Fruit fly (Drosophila melanogaster) whole organism, embryonic: ENCODE results near the gene Gdi.

Experiments
- Asciz ChIP-seq: fragments of 200-800 bp; sonication (Bioruptor generic); optimal IDR thresholded peaks from 2 replicates; lab custom pipeline; 2017; ENCODE audit warnings: missing biosample characterization, mild to moderate bottlenecking, missing genetic modification characterization, missing genetic modification reagents
- Bteb2 ChIP-seq: fragments of 200-800 bp; sonication (Bioruptor generic); optimal IDR thresholded peaks from 2 replicates; lab custom pipeline; 2016; ENCODE audit warnings: missing biosample characterization, missing genetic modification characterization
- C15 ChIP-seq: fragments of 200-800 bp; sonication (Bioruptor generic); IDR thresholded peaks from 3 replicates; pipeline ENCODE4 v1.3.6; 2022; ENCODE audit warnings: missing biosample characterization, missing genetic modification characterization
- CG12219 ChIP-seq: fragments of 200-800 bp; sonication (Bioruptor generic); optimal IDR thresholded peaks from 3 replicates; lab custom pipeline; 2018; ENCODE audit warnings: missing biosample characterization, mild to moderate bottlenecking, missing genetic modification characterization
- CG12391 ChIP-seq: fragments of 200-800 bp; sonication (Bioruptor generic); optimal IDR thresholded peaks from 3 replicates; lab custom pipeline; 2018; ENCODE audit warnings: missing biosample characterization, mild to moderate bottlenecking, missing genetic modification characterization, moderate library complexity
- CG12942 ChIP-seq: fragments of 200-800 bp; sonication (Bioruptor generic); optimal IDR thresholded peaks from 3 replicates; lab custom pipeline; 2016; ENCODE audit warnings: missing biosample characterization, missing genetic modification characterization
- CG13296 ChIP-seq: fragments of 200-800 bp; sonication (Bioruptor generic); optimal IDR thresholded peaks from 3 replicates; lab custom pipeline; 2018; ENCODE audit warnings: missing biosample characterization, mild to moderate bottlenecking, missing genetic modification characterization
- CG14050 ChIP-seq: fragments of 200-800 bp; sonication (Bioruptor generic); IDR thresholded peaks from 3 replicates; pipeline ENCODE4 v1.3.6; 2022; ENCODE audit warnings: missing biosample characterization, missing genetic modification characterization
- CG15073 ChIP-seq: fragments of 200-800 bp; sonication (Bioruptor generic); optimal IDR thresholded peaks from 2 replicates; lab custom pipeline; 2016; ENCODE audit warnings: missing biosample characterization, missing genetic modification characterization
- CG1529 ChIP-seq: fragments of 200-800 bp; sonication (Bioruptor generic); optimal IDR thresholded peaks from 3 replicates; lab custom pipeline; 2018; ENCODE audit warnings: missing biosample characterization, missing genetic modification characterization
- CG17829 ChIP-seq: fragments of 200-800 bp; optimal IDR thresholded peaks from 2 replicates; lab custom pipeline; 2019; ENCODE audit warnings: missing biosample characterization, mild to moderate bottlenecking, missing genetic modification characterization, moderate library complexity
- CG1832 ChIP-seq: fragments of 200-800 bp; sonication (Bioruptor generic); optimal IDR thresholded peaks from 2 replicates; lab custom pipeline; 2017; ENCODE audit warnings: missing biosample characterization, mild to moderate bottlenecking, missing genetic modification characterization, inconsistent platforms
- CG18764 ChIP-seq: fragments of 200-800 bp; sonication (Bioruptor generic); optimal IDR thresholded peaks from 3 replicates; lab custom pipeline; 2016; ENCODE audit warnings: missing biosample characterization, missing genetic modification characterization
- CG2129 ChIP-seq: fragments of 200-800 bp; sonication (Bioruptor generic); IDR thresholded peaks from 2 replicates; pipeline ENCODE4 v1.3.6; 2022; ENCODE audit warnings: missing biosample characterization, missing genetic modification characterization; ENCODE audit not compliant: partially characterized antibody
- CG31224 ChIP-seq: fragments of 200-800 bp; sonication (Bioruptor generic); IDR thresholded peaks from 2 replicates; pipeline ENCODE4 v1.3.6; 2022; ENCODE audit warnings: missing biosample characterization, missing genetic modification characterization
- CG34224 ChIP-seq: fragments of 200-800 bp; sonication (Bioruptor generic); IDR thresholded peaks from 3 replicates; pipeline ENCODE4 v1.3.6; 2022; ENCODE audit warnings: missing biosample characterization, missing genetic modification characterization; ENCODE audit not compliant: partially characterized antibody
- CG3838 ChIP-seq: fragments of 200-800 bp; sonication (Bioruptor generic); optimal IDR thresholded peaks from 3 replicates; lab custom pipeline; 2016; ENCODE audit warnings: missing biosample characterization, missing genetic modification characterization
- CG4360 ChIP-seq: fragments of 200-800 bp; sonication (Bioruptor generic); IDR thresholded peaks from 2 replicates; pipeline ENCODE4 v1.3.6; 2022; ENCODE audit warnings: missing biosample characterization, missing genetic modification characterization
- CG4424 ChIP-seq: fragments of 200-800 bp; sonication (Bioruptor generic); optimal IDR thresholded peaks from 3 replicates; lab custom pipeline; 2016; ENCODE audit warnings: missing biosample characterization, missing genetic modification characterization
- CG4854 ChIP-seq: fragments of 200-800 bp; sonication (Bioruptor generic); optimal IDR thresholded peaks from 2 replicates; lab custom pipeline; 2016; ENCODE audit warnings: missing biosample characterization, missing genetic modification characterization, inconsistent platforms
- CG6654 ChIP-seq: fragments of 200-800 bp; sonication (Bioruptor generic); optimal IDR thresholded peaks from 2 replicates; lab custom pipeline; 2017; ENCODE audit warnings: missing biosample characterization, mild to moderate bottlenecking, missing genetic modification characterization
- CG6791 ChIP-seq: fragments of 200-800 bp; sonication (Bioruptor generic); IDR thresholded peaks from 3 replicates; pipeline ENCODE4 v1.3.6; 2022; ENCODE audit warnings: missing biosample characterization, missing genetic modification characterization; ENCODE audit not compliant: partially characterized antibody
- ERR ChIP-seq: fragments of 200-800 bp; sonication (Bioruptor generic); optimal IDR thresholded peaks from 2 replicates; lab custom pipeline; 2016; ENCODE audit warnings: missing biosample characterization, missing genetic modification characterization
- Gug ChIP-seq: fragments of 200-800 bp; sonication (Bioruptor generic); IDR thresholded peaks from 4 replicates; pipeline ENCODE4 v1.3.6; 2022; ENCODE audit warnings: missing biosample characterization, missing genetic modification characterization
- HLH3B ChIP-seq: fragments of 200-800 bp; sonication (Bioruptor generic); IDR thresholded peaks from 2 replicates; pipeline ENCODE4 v1.3.6; 2022; ENCODE audit warnings: missing biosample characterization, missing genetic modification characterization
- NFAT ChIP-seq: fragments of 200-800 bp; sonication (Bioruptor generic); IDR thresholded peaks from 2 replicates; pipeline ENCODE4 v1.3.6; 2022; ENCODE audit warnings: missing biosample characterization, missing genetic modification characterization
- Nf-YA ChIP-seq: fragments of 200-800 bp; sonication (Bioruptor generic); IDR thresholded peaks from 2 replicates; pipeline ENCODE4 v1.3.6; 2022; ENCODE audit warnings: missing biosample characterization, missing genetic modification characterization
- Poxn ChIP-seq: fragments of 200-800 bp; sonication (Bioruptor generic); IDR thresholded peaks from 2 replicates; pipeline ENCODE4 v1.3.6; 2022; ENCODE audit warnings: missing biosample characterization, missing genetic modification characterization
- Rfx ChIP-seq: fragments of 200-800 bp; sonication (Bioruptor generic); IDR thresholded peaks from 2 replicates; pipeline ENCODE4 v1.3.6; 2022; ENCODE audit warnings: missing biosample characterization, missing genetic modification characterization
- Sry-β ChIP-seq: fragments of 200-800 bp; sonication (Bioruptor generic); optimal IDR thresholded peaks from 2 replicates; lab custom pipeline; 2018; ENCODE audit warnings: missing biosample characterization, mild to moderate bottlenecking, missing genetic modification characterization, moderate library complexity
- cato ChIP-seq: fragments of 200-800 bp; sonication (Bioruptor generic); optimal IDR thresholded peaks from 2 replicates; lab custom pipeline; 2016; ENCODE audit warnings: missing biosample characterization, missing genetic modification characterization, borderline replicate concordance
- cg ChIP-seq: fragments of 200-800 bp; sonication (Bioruptor generic); optimal IDR thresholded peaks from 3 replicates; lab custom pipeline; 2019; ENCODE audit warnings: missing biosample characterization, mild to moderate bottlenecking, missing genetic modification characterization, moderate library complexity
- en ChIP-seq: fragments of 200-800 bp; sonication (Bioruptor generic); optimal IDR thresholded peaks from 2 replicates; lab custom pipeline; 2016; ENCODE audit warnings: missing biosample characterization, missing genetic modification characterization
- esg ChIP-seq: fragments of 200-800 bp; sonication (Bioruptor generic); conservative IDR thresholded peaks from 2 replicates; pipeline ENCODE4 v1.3.6; 2022; ENCODE audit warnings: missing biosample characterization, missing genetic modification characterization
- ewg ChIP-seq: fragments of 200-800 bp; sonication (Bioruptor generic); optimal IDR thresholded peaks from 3 replicates; lab custom pipeline; 2017; ENCODE audit warnings: mild to moderate bottlenecking, missing biosample characterization, missing genetic modification reagents, missing genetic modification characterization
- exex ChIP-seq: fragments of 200-800 bp; sonication (Bioruptor generic); optimal IDR thresholded peaks from 4 replicates; lab custom pipeline; 2018; ENCODE audit warnings: missing biosample characterization, mild to moderate bottlenecking, missing genetic modification characterization, moderate library complexity
- hkb ChIP-seq, 2 experiments: fragments of 200-800 bp in 1 of 2; fragments of >200 bp in 1 of 2; sonication (Bioruptor generic) in 1 of 2; IDR thresholded peaks in 1 of 2; optimal IDR thresholded peaks in 1 of 2; 2 replicates each; pipeline versions ENCODE4 v1.3.6 to Lab custom; 2017 to 2022; ENCODE audit warnings: missing biosample characterization in 1 of 2, missing genetic modification characterization in 1 of 2
- hth ChIP-seq: fragments of >200 bp; optimal IDR thresholded peaks from 2 replicates; lab custom pipeline; 2017; ENCODE audit warnings: inconsistent platforms
- inv ChIP-seq: fragments of 200-800 bp; sonication (Bioruptor generic); IDR thresholded peaks from 2 replicates; pipeline ENCODE4 v1.3.6; 2022; ENCODE audit warnings: missing biosample characterization, missing genetic modification characterization; ENCODE audit not compliant: partially characterized antibody
- klu ChIP-seq: fragments of 200-800 bp; sonication (Bioruptor generic); IDR thresholded peaks from 2 replicates; pipeline ENCODE4 v1.3.6; 2022; ENCODE audit warnings: missing biosample characterization, missing genetic modification characterization
- lab ChIP-seq: fragments of 200-800 bp; sonication (Bioruptor generic); optimal IDR thresholded peaks from 3 replicates; lab custom pipeline; 2017; ENCODE audit warnings: missing biosample characterization, missing genetic modification characterization, mild to moderate bottlenecking, moderate library complexity, missing genetic modification reagents
- lbe ChIP-seq: fragments of 200-800 bp; sonication (Bioruptor generic); optimal IDR thresholded peaks from 2 replicates; lab custom pipeline; 2016; ENCODE audit warnings: missing biosample characterization, mild to moderate bottlenecking, missing genetic modification characterization
- maf-S ChIP-seq: fragments of 200-800 bp; sonication (Bioruptor generic); optimal IDR thresholded peaks from 2 replicates; lab custom pipeline; 2016; ENCODE audit warnings: missing biosample characterization, missing genetic modification characterization
- nmo ChIP-seq: fragments of 200-800 bp; sonication (Bioruptor generic); optimal IDR thresholded peaks from 2 replicates; lab custom pipeline; 2018; ENCODE audit warnings: missing biosample characterization, mild to moderate bottlenecking, missing genetic modification characterization, moderate library complexity
- ro ChIP-seq: fragments of 200-800 bp; sonication (Bioruptor generic); IDR thresholded peaks from 2 replicates; pipeline ENCODE4 v1.3.6; 2022; ENCODE audit warnings: missing biosample characterization, missing genetic modification characterization
- run ChIP-seq: fragments of 200-800 bp; sonication (Bioruptor generic); optimal IDR thresholded peaks from 3 replicates; lab custom pipeline; 2018; ENCODE audit warnings: missing biosample characterization, mild to moderate bottlenecking, missing genetic modification characterization
- sqz ChIP-seq: fragments of 200-800 bp; sonication (Bioruptor generic); optimal IDR thresholded peaks from 3 replicates; lab custom pipeline; 2018; ENCODE audit warnings: missing biosample characterization, mild to moderate bottlenecking, missing genetic modification characterization
- ssp ChIP-seq: fragments of 200-800 bp; sonication (Bioruptor generic); IDR thresholded peaks from 2 replicates; pipeline ENCODE4 v1.3.6; 2022; ENCODE audit warnings: missing biosample characterization, missing genetic modification characterization
- trem ChIP-seq: fragments of 200-800 bp; optimal IDR thresholded peaks from 3 replicates; lab custom pipeline; 2019; ENCODE audit warnings: missing biosample characterization, mild to moderate bottlenecking, missing genetic modification characterization, moderate library complexity

Gene Gdi

DNA sequence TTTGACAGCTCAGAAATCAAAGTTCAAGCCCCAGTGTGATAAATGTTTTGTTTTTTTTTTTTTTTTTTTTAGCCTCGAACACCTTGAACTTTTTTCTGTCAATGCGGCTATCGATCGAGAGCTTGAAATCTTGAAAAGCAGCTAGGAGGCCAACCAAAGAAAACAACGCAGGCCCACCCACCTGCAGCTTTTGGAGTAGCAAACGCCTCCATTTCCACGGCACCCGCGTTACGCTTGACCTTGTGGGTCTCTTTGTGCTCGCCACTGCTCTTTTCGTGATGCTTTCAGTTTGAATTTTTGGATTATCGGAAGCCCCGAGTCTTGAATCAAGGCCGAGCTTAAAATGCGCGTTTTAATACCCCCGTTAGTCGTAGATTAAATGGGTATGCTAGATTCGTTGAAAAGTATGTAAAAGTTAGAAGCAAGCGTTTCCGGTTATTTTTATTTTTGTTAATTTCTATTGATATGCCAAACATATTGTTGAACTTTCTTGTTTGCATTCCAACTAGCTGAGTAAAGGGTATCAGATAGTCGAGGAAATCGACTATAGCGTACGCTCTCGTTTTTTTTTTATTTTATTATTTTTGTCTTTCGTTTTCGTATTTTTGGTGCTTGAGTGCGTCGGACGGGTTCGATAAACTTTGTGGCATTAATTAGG lies 8.2 kb upstream of the Gdi start (continued):
- TF ChIP-seq CG13296 (peak; percentile 64), lab (peak; percentile 69), inv (GFP tag; lab: Robert Waterston, UW) (no peak), Bteb2 (GFP tag; lab: Kevin White, UChicago) (peak; percentile 63), HLH3B (GFP tag; lab: Robert Waterston, UW) (peak; percentile 89), esg (GFP tag; lab: Robert Waterston, UW) (peak; percentile 40), cato (GFP tag; lab: Kevin White, UChicago) (peak; percentile 23), CG4854 (GFP tag; lab: Kevin White, UChicago) (no peak), cg (GFP tag; lab: Kevin White, UChicago) (no peak), Sry-β (GFP tag; lab: Kevin White, UChicago) (no peak), ERR (no peak), exex (tag; lab: Kevin White, UChicago) (peak; percentile 5), CG3838 (no peak), CG1832 (GFP tag; lab: Kevin White, UChicago) (no peak), C15 (GFP tag; lab: Robert Waterston, UW) (0 out of 3 replicates have a peak, but pooled peaks have one; percentile 40), CG6791 (GFP tag; lab: Robert Waterston, UW) (no peak), CG4360 (0 out of 2 replicates have a peak, but pooled peaks have one; percentile 39), CG12942 (peak; percentile 2), CG31224 (GFP tag; lab: Robert Waterston, UW) (peak; percentile 47), CG18764 (GFP tag; lab: Kevin White, UChicago) (no peak), hkb (optimal IDR thresholded peaks at IDR 0.05; lab: Kevin White, UChicago) (no peak), hkb (GFP tag; IDR thresholded peaks at IDR 0.05; lab: Robert Waterston, UW) (peak; percentile 92), CG17829 (tag; lab: Kevin White, UChicago) (peak; percentile 32), NFAT (no peak), CG1529 (peak; percentile 66), lbe (GFP tag; lab: Kevin White, UChicago) (no peak), ewg (GFP tag; lab: Kevin White, UChicago) (peak; percentile 49), CG14050 (GFP tag; lab: Robert Waterston, UW) (peak; percentile 77), hth (no peak), Nf-YA (GFP tag; lab: Robert Waterston, UW) (peak; percentile 67), CG4424 (GFP tag; lab: Kevin White, UChicago) (peak; percentile 47), CG6654 (GFP tag; lab: Kevin White, UChicago) (no peak), trem (tag; lab: Kevin White, UChicago) (no peak), Poxn (no peak), run (tag; lab: Kevin White, UChicago) (peak; percentile 46), nmo (GFP tag; lab: Kevin White, UChicago) (peak; percentile 58), Asciz (peak; percentile 55), Rfx (peak; percentile 83), en (GFP tag; lab: Kevin White, UChicago) (no peak), maf-S (no peak), klu (GFP tag; lab: Robert Waterston, UW) (peak; percentile 48), CG12391 (tag; lab: Kevin White, UChicago) (peak; percentile 79), CG2129 (GFP tag; lab: Robert Waterston, UW) (no peak), ro (GFP tag; lab: Robert Waterston, UW) (0 out of 2 replicates have a peak, but pooled peaks have one; percentile 23), ssp (GFP tag; lab: Robert Waterston, UW) (no peak), CG34224 (GFP tag; lab: Robert Waterston, UW) (no peak), CG12219 (GFP tag; lab: Kevin White, UChicago) (peak; percentile 46), sqz (GFP tag; lab: Kevin White, UChicago) (peak; percentile 70), CG15073 (GFP tag; lab: Kevin White, UChicago) (no peak), Gug (GFP tag; lab: Robert Waterston, UW) (0 out of 4 replicates have a peak, but pooled peaks have one; percentile 17)
